Fruit fly (Drosophila melanogaster) whole organism, pupa: ENCODE data around the gene dome.

ENCODE experiments used
- CG10348 ChIP-seq: fragments of 200-800 bp; sonication (Bioruptor generic); IDR thresholded peaks from 2 replicates; pipeline ENCODE4 v1.3.6; 2022; ENCODE audit warnings: missing biosample characterization, missing genetic modification characterization
- CG14655 ChIP-seq: fragments of 200-800 bp; sonication (Bioruptor generic); optimal IDR thresholded peaks from 3 replicates; lab custom pipeline; 2017; ENCODE audit warnings: mild to moderate bottlenecking, missing biosample characterization, missing genetic modification reagents, missing genetic modification characterization
- CG15710 ChIP-seq: fragments of 200-800 bp; sonication (Bioruptor generic); optimal IDR thresholded peaks from 2 replicates; lab custom pipeline; 2018; ENCODE audit warnings: missing biosample characterization, mild to moderate bottlenecking, missing genetic modification characterization, moderate library complexity
- CG17806 ChIP-seq: fragments of 200-800 bp; sonication (Bioruptor generic); optimal IDR thresholded peaks from 2 replicates; lab custom pipeline; 2018; ENCODE audit warnings: missing biosample characterization, mild to moderate bottlenecking, missing genetic modification characterization, moderate library complexity
- CG4496 ChIP-seq: fragments of 200-800 bp; sonication (Bioruptor generic); IDR thresholded peaks from 3 replicates; pipeline ENCODE4 v1.3.6; 2022; ENCODE audit warnings: missing biosample characterization, missing genetic modification characterization
- D1 ChIP-seq: fragments of 200-800 bp; sonication (Bioruptor generic); optimal IDR thresholded peaks from 2 replicates; lab custom pipeline; 2018; ENCODE audit warnings: missing biosample characterization, mild to moderate bottlenecking, missing genetic modification characterization, moderate library complexity
- EcR ChIP-seq: fragments of 200-800 bp; sonication (Bioruptor generic); optimal IDR thresholded peaks from 3 replicates; lab custom pipeline; 2019; ENCODE audit warnings: missing biosample characterization, missing genetic modification characterization, mild to moderate bottlenecking, moderate library complexity, missing genetic modification reagents
- Pif1A ChIP-seq: fragments of 200-800 bp; sonication (Bioruptor generic); optimal IDR thresholded peaks from 3 replicates; lab custom pipeline; 2016; ENCODE audit warnings: missing biosample characterization, missing genetic modification characterization
- Pif1B ChIP-seq: fragments of 200-800 bp; sonication (Bioruptor generic); optimal IDR thresholded peaks from 3 replicates; lab custom pipeline; 2016; ENCODE audit warnings: missing biosample characterization, missing genetic modification characterization
- fd96Ca ChIP-seq: fragments of 200-800 bp; sonication (Bioruptor generic); IDR thresholded peaks from 3 replicates; pipeline ENCODE4 v1.3.6; 2022; ENCODE audit warnings: missing biosample characterization, missing genetic modification characterization
- gl ChIP-seq: fragments of 200-800 bp; sonication (Bioruptor generic); optimal IDR thresholded peaks from 2 replicates; lab custom pipeline; 2018; ENCODE audit warnings: missing biosample characterization, mild to moderate bottlenecking, missing genetic modification characterization
- rn ChIP-seq: fragments of 200-800 bp; sonication (Bioruptor generic); IDR thresholded peaks from 2 replicates; pipeline ENCODE4 v1.3.6; 2022; ENCODE audit warnings: missing biosample characterization, missing genetic modification characterization

DNA sequence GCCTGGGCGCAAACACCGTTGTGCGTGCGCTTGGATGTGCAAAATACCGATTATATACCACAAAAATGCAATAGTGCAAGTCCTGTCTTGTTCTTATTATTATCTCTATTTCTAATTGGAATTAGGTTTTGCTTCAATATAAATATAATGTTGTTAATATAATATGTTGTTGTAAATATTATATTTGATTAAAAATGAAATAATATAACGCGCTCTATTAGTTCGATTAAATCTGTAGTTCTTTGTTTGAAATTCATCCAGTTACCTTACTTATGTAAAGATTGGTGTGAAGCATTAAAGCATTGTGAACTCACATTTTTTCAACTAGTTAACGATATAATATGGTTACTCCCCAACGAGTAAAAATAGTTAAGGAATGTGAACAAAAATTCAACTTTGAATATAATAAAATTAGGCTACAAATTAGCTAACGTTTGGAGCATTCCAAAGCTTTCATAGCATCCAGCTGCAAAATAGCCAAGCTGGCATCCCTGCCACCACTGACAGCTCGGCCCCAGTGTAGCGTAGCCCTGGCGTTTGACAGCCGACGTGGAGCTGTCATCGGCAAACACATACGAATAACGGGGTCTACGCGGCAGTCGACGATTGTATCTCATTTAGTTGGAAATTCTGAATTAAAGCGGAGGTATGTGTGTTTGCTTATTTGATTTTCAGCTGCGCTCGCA lies 40.4 kb downstream of the dome start, which contains the start of the genes CG12237 and Sec61gamma:
- TF ChIP-seq EcR (GFP tag; lab: Kevin White, UChicago) (no peak), rn (no peak), fd96Ca (GFP tag; lab: Robert Waterston, UW) (no peak), D1 (tag; lab: Kevin White, UChicago) (no peak), CG14655 (GFP tag; lab: Kevin White, UChicago) (no peak), CG15710 (tag; lab: Kevin White, UChicago) (no peak), CG17806 (tag; lab: Kevin White, UChicago) (no peak), gl (tag; lab: Kevin White, UChicago) (no peak), Pif1A (no peak), CG10348 (GFP tag; lab: Robert Waterston, UW) (no peak), Pif1B (no peak), CG4496 (GFP tag; lab: Robert Waterston, UW) (no peak)
